Worm (Caenorhabditis elegans): ENCODE measurements around the gene B0336.12.

- TF ChIP-seq tbx-37 (GFP tag; conservative IDR thresholded peaks at IDR 0.05) (no peak), B0310.2 (tag; optimal IDR thresholded peaks at IDR 0.05) (no peak), ama-1 (optimal IDR thresholded peaks at IDR 0.05) (no peak)
These were observed 30.7 kb upstream of the B0336.12 start, which contains the start of gene B0244.16 for ce11 chrIII:5740666-5741065.
